Worm (Caenorhabditis elegans) whole organism, L3 larva: Measurements from ENCODE around the gene Y73B3A.8.
"Not testable (repeated sequence)": the region's sequence is repeated elsewhere in the genome, so short reads cannot be mapped to it uniquely, and the experiment has no call there.

Source experiments
- aly-2 ChIP-seq: fragments of 150-350 bp; optimal IDR thresholded peaks from 2 replicates; lab custom pipeline; 2014; ENCODE audit warnings: missing biosample characterization, missing genetic modification characterization
- ceh-82 ChIP-seq: fragments of 150-350 bp; optimal IDR thresholded peaks from 2 replicates; lab custom pipeline; 2014; ENCODE audit warnings: missing biosample characterization, missing genetic modification characterization
- daf-12 ChIP-seq: fragments of 150-350 bp; optimal IDR thresholded peaks from 2 replicates; lab custom pipeline; 2014; ENCODE audit warnings: missing biosample characterization, missing genetic modification reagents, missing genetic modification characterization
- jun-1 ChIP-seq: fragments of 150-350 bp; optimal IDR thresholded peaks from 2 replicates; lab custom pipeline; 2014; ENCODE audit warnings: missing biosample characterization, missing genetic modification reagents, missing genetic modification characterization
- lin-39 ChIP-seq: fragments of 150-350 bp; optimal IDR thresholded peaks from 2 replicates; lab custom pipeline; 2018; ENCODE audit warnings: missing biosample characterization, missing genetic modification reagents, missing genetic modification characterization
- nhr-11 ChIP-seq: fragments of 150-350 bp; optimal IDR thresholded peaks from 2 replicates; lab custom pipeline; 2014; ENCODE audit warnings: missing biosample characterization, missing genetic modification characterization
- nhr-12 ChIP-seq: fragments of 150-350 bp; optimal IDR thresholded peaks from 2 replicates; lab custom pipeline; 2014; ENCODE audit warnings: missing biosample characterization, missing genetic modification characterization
- nhr-237 ChIP-seq: fragments of 150-350 bp; optimal IDR thresholded peaks from 2 replicates; lab custom pipeline; 2014; ENCODE audit warnings: missing biosample characterization, missing genetic modification characterization
- pqm-1 ChIP-seq: fragments of 150-350 bp; optimal IDR thresholded peaks from 2 replicates; lab custom pipeline; 2017; ENCODE audit warnings: missing biosample characterization, missing genetic modification characterization, inconsistent platforms
- skn-1 ChIP-seq: fragments of 150-350 bp; optimal IDR thresholded peaks from 2 replicates; lab custom pipeline; 2014; ENCODE audit warnings: missing biosample characterization, missing genetic modification characterization
- unc-39 ChIP-seq: sonication (generic microtip); optimal IDR thresholded peaks from 4 replicates; lab custom pipeline; 2017; ENCODE audit warnings: missing biosample characterization, missing genetic modification characterization
- ztf-4 ChIP-seq: fragments of 150-350 bp; optimal IDR thresholded peaks from 2 replicates; lab custom pipeline; 2014; ENCODE audit warnings: missing biosample characterization, missing genetic modification characterization

ce11 chrX:183572-183971 is 42.5 kb upstream of the Y73B3A.8 start:
- not testable (repeated sequence) for TF ChIP-seq lin-39; nhr-12 (tag; lab: Kevin White, UChicago); ztf-4 (tag; lab: Kevin White, UChicago); skn-1 (tag; lab: Kevin White, UChicago); aly-2 (tag; lab: Kevin White, UChicago); nhr-11; nhr-237; pqm-1 (tag; lab: Kevin White, UChicago); jun-1; ceh-82 (tag; lab: Kevin White, UChicago); daf-12; unc-39
